Worm (Caenorhabditis elegans) whole organism, L3 larva: Measurements from ENCODE around the gene M7.8.

Source experiments
- R02D3.7 ChIP-seq: fragments of 150-350 bp; optimal IDR thresholded peaks from 2 replicates; lab custom pipeline; 2014; ENCODE audit warnings: missing biosample characterization, missing genetic modification characterization
- ZK546.5 ChIP-seq: sonication (generic microtip); optimal IDR thresholded peaks from 2 replicates; lab custom pipeline; 2017; ENCODE audit warnings: missing biosample characterization, missing genetic modification characterization
- aly-2 ChIP-seq: fragments of 150-350 bp; optimal IDR thresholded peaks from 2 replicates; lab custom pipeline; 2014; ENCODE audit warnings: missing biosample characterization, missing genetic modification characterization
- ama-1 ChIP-seq: fragments of 150-350 bp; optimal IDR thresholded peaks from 2 replicates; lab custom pipeline; 2018
- ceh-16 ChIP-seq: sonication (generic microtip); optimal IDR thresholded peaks from 2 replicates; lab custom pipeline; 2017; ENCODE audit warnings: missing biosample characterization, missing genetic modification characterization
- ceh-28 ChIP-seq: fragments of 150-350 bp; optimal IDR thresholded peaks from 2 replicates; lab custom pipeline; 2014; ENCODE audit warnings: missing biosample characterization, missing genetic modification reagents, missing genetic modification characterization
- ceh-82 ChIP-seq: fragments of 150-350 bp; optimal IDR thresholded peaks from 2 replicates; lab custom pipeline; 2014; ENCODE audit warnings: missing biosample characterization, missing genetic modification characterization
- ceh-9 ChIP-seq: sonication (generic microtip); optimal IDR thresholded peaks from 2 replicates; lab custom pipeline; 2018; ENCODE audit warnings: missing biosample characterization, missing genetic modification characterization
- daf-12 ChIP-seq: fragments of 150-350 bp; optimal IDR thresholded peaks from 2 replicates; lab custom pipeline; 2014; ENCODE audit warnings: missing biosample characterization, missing genetic modification reagents, missing genetic modification characterization
- egl-27 ChIP-seq: sonication (generic microtip); optimal IDR thresholded peaks from 4 replicates; lab custom pipeline; 2017; ENCODE audit warnings: missing biosample characterization, missing genetic modification reagents, missing genetic modification characterization
- egl-5 ChIP-seq: fragments of 150-350 bp; optimal IDR thresholded peaks from 2 replicates; lab custom pipeline; 2017; ENCODE audit warnings: missing biosample characterization, missing genetic modification reagents, missing genetic modification characterization, inconsistent platforms
- elt-1 ChIP-seq: fragments of 150-350 bp; optimal IDR thresholded peaks from 2 replicates; lab custom pipeline; 2014; ENCODE audit warnings: missing biosample characterization, missing genetic modification characterization
- elt-2 ChIP-seq: sonication (generic microtip); optimal IDR thresholded peaks from 2 replicates; lab custom pipeline; 2016; ENCODE audit warnings: missing genetic modification reagents, mild to moderate bottlenecking, missing genetic modification characterization, missing compliant biosample characterization
- elt-3 ChIP-seq, 3 experiments: fragments of 150-350 bp in 1 of 3; sonication (generic microtip) in 2 of 3; optimal IDR thresholded peaks; 2 replicates in 2 of 3; 4 replicates in 1 of 3; lab custom pipeline; 2014 to 2017; ENCODE audit warnings: missing biosample characterization in 3 of 3, missing genetic modification characterization in 3 of 3
- eor-1 ChIP-seq, 2 experiments: fragments of 150-350 bp; optimal IDR thresholded peaks; 2 replicates each; lab custom pipeline; 2014 to 2018; ENCODE audit warnings: missing biosample characterization in 2 of 2, missing genetic modification characterization in 2 of 2
- fkh-10 ChIP-seq: sonication (generic microtip); optimal IDR thresholded peaks from 2 replicates; lab custom pipeline; 2017; ENCODE audit warnings: missing biosample characterization, missing genetic modification reagents, missing genetic modification characterization
- fkh-2 ChIP-seq: fragments of 150-350 bp; optimal IDR thresholded peaks from 2 replicates; lab custom pipeline; 2014; ENCODE audit warnings: missing biosample characterization, missing genetic modification reagents, missing genetic modification characterization
- fos-1 ChIP-seq: fragments of 150-350 bp; optimal IDR thresholded peaks from 2 replicates; lab custom pipeline; 2014; ENCODE audit warnings: missing biosample characterization, missing genetic modification characterization
- hmg-11 ChIP-seq: sonication (generic microtip); optimal IDR thresholded peaks from 2 replicates; lab custom pipeline; 2016; ENCODE audit warnings: missing genetic modification characterization, missing compliant biosample characterization
- jun-1 ChIP-seq: fragments of 150-350 bp; optimal IDR thresholded peaks from 2 replicates; lab custom pipeline; 2014; ENCODE audit warnings: missing biosample characterization, missing genetic modification reagents, missing genetic modification characterization
- lin-15B ChIP-seq: fragments of 150-350 bp; optimal IDR thresholded peaks from 2 replicates; lab custom pipeline; 2014; ENCODE audit warnings: missing biosample characterization, missing genetic modification characterization
- lin-39 ChIP-seq: fragments of 150-350 bp; optimal IDR thresholded peaks from 2 replicates; lab custom pipeline; 2018; ENCODE audit warnings: missing biosample characterization, missing genetic modification reagents, missing genetic modification characterization
- lsy-12 ChIP-seq: sonication (generic microtip); optimal IDR thresholded peaks from 2 replicates; lab custom pipeline; 2016; ENCODE audit warnings: mild to moderate bottlenecking, missing genetic modification characterization, missing compliant biosample characterization
- mdl-1 ChIP-seq: fragments of 150-350 bp; optimal IDR thresholded peaks from 2 replicates; lab custom pipeline; 2014; ENCODE audit warnings: missing biosample characterization, missing genetic modification characterization
- mml-1 ChIP-seq: fragments of 150-350 bp; sonication (generic microtip); optimal IDR thresholded peaks from 3 replicates; lab custom pipeline; 2014; ENCODE audit warnings: missing biosample characterization, missing genetic modification characterization
- nfya-1 ChIP-seq: sonication (generic microtip); optimal IDR thresholded peaks from 2 replicates; lab custom pipeline; 2017; ENCODE audit warnings: missing genetic modification characterization, mild to moderate bottlenecking, missing compliant biosample characterization, antibody characterized with exemption, moderate library complexity; ENCODE audit not compliant: insufficient read depth
- nhr-11 ChIP-seq: fragments of 150-350 bp; optimal IDR thresholded peaks from 2 replicates; lab custom pipeline; 2014; ENCODE audit warnings: missing biosample characterization, missing genetic modification characterization
- nhr-12 ChIP-seq: fragments of 150-350 bp; optimal IDR thresholded peaks from 2 replicates; lab custom pipeline; 2014; ENCODE audit warnings: missing biosample characterization, missing genetic modification characterization
- nhr-23 ChIP-seq: fragments of 150-350 bp; optimal IDR thresholded peaks from 2 replicates; lab custom pipeline; 2014; ENCODE audit warnings: missing biosample characterization, missing genetic modification reagents, missing genetic modification characterization
- nhr-237 ChIP-seq: fragments of 150-350 bp; optimal IDR thresholded peaks from 2 replicates; lab custom pipeline; 2014; ENCODE audit warnings: missing biosample characterization, missing genetic modification characterization
- nhr-25 ChIP-seq: sonication (generic microtip); optimal IDR thresholded peaks from 2 replicates; lab custom pipeline; 2017; ENCODE audit warnings: missing biosample characterization, missing genetic modification characterization
- nhr-28 ChIP-seq: fragments of 150-350 bp; optimal IDR thresholded peaks from 2 replicates; lab custom pipeline; 2014; ENCODE audit warnings: missing biosample characterization, missing genetic modification characterization
- nhr-43 ChIP-seq: sonication (generic microtip); optimal IDR thresholded peaks from 2 replicates; lab custom pipeline; 2016; ENCODE audit warnings: mild to moderate bottlenecking, missing genetic modification characterization, missing compliant biosample characterization; ENCODE audit not compliant: poor library complexity, severe bottlenecking
- nhr-67 ChIP-seq: fragments of 150-350 bp; optimal IDR thresholded peaks from 2 replicates; lab custom pipeline; 2014; ENCODE audit warnings: missing biosample characterization, missing genetic modification characterization
- nhr-76 ChIP-seq: fragments of 150-350 bp; sonication (generic microtip); optimal IDR thresholded peaks from 5 replicates; lab custom pipeline; 2014; ENCODE audit warnings: missing biosample characterization, missing genetic modification characterization
- nhr-77 ChIP-seq: fragments of 150-350 bp; optimal IDR thresholded peaks from 2 replicates; lab custom pipeline; 2014; ENCODE audit warnings: missing biosample characterization, missing genetic modification characterization
- pha-4 ChIP-seq: fragments of 150-350 bp; optimal IDR thresholded peaks from 2 replicates; lab custom pipeline; 2014; ENCODE audit warnings: missing biosample characterization, missing genetic modification reagents, missing genetic modification characterization
- pqm-1 ChIP-seq: fragments of 150-350 bp; optimal IDR thresholded peaks from 2 replicates; lab custom pipeline; 2017; ENCODE audit warnings: missing biosample characterization, missing genetic modification characterization, inconsistent platforms
- sea-2 ChIP-seq: fragments of 150-350 bp; sonication (generic microtip); optimal IDR thresholded peaks from 4 replicates; lab custom pipeline; 2014; ENCODE audit warnings: missing biosample characterization, missing genetic modification reagents, missing genetic modification characterization
- skn-1 ChIP-seq: fragments of 150-350 bp; optimal IDR thresholded peaks from 2 replicates; lab custom pipeline; 2014; ENCODE audit warnings: missing biosample characterization, missing genetic modification characterization
- snpc-4 ChIP-seq: fragments of 150-350 bp; optimal IDR thresholded peaks from 2 replicates; lab custom pipeline; 2014; ENCODE audit warnings: missing biosample characterization, missing genetic modification characterization
- tbx-2 ChIP-seq: sonication (generic microtip); optimal IDR thresholded peaks from 2 replicates; lab custom pipeline; 2016; ENCODE audit warnings: mild to moderate bottlenecking, missing genetic modification characterization, missing compliant biosample characterization
- unc-39 ChIP-seq: sonication (generic microtip); optimal IDR thresholded peaks from 4 replicates; lab custom pipeline; 2017; ENCODE audit warnings: missing biosample characterization, missing genetic modification characterization
- unc-62 ChIP-seq: fragments of 150-350 bp; sonication (generic microtip); optimal IDR thresholded peaks from 4 replicates; lab custom pipeline; 2014; ENCODE audit warnings: missing biosample characterization, missing genetic modification reagents, missing genetic modification characterization
- zag-1 ChIP-seq: fragments of 150-350 bp; optimal IDR thresholded peaks from 2 replicates; lab custom pipeline; 2014; ENCODE audit warnings: missing biosample characterization, missing genetic modification characterization
- ztf-11 ChIP-seq: fragments of 150-350 bp; optimal IDR thresholded peaks from 2 replicates; lab custom pipeline; 2014; ENCODE audit warnings: missing biosample characterization, missing genetic modification characterization
- ztf-4 ChIP-seq: fragments of 150-350 bp; optimal IDR thresholded peaks from 2 replicates; lab custom pipeline; 2014; ENCODE audit warnings: missing biosample characterization, missing genetic modification characterization

Gene M7.8

DNA sequence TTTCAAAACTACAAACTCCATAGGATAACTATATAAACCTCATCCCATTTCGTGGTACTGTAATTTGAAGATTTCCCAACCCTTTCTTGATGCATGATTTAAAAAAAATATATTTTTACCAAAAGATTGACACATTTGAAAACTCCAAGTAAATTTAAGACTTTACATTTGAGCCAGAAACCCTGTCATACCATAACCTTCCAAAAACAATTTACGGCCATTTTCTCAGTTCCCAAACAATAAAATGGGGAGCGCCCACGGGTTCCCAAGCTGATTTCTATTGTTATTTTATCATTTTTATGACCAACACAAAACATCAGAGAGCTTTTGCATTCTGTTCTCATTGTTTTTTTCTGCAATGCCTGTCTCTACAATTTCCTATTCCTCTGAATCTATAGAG lies 17.8 kb upstream of the M7.8 start, which contains the start of gene clc-9:
Gene clc-9 (plus strand): TSS at position 301 of the 400 bp plus-strand sequence.
- TF ChIP-seq nhr-43 (no peak), nhr-25 (no peak), ztf-4 (no peak), mdl-1 (tag; lab: Kevin White, UChicago) (no peak), tbx-2 (tag; lab: Kevin White, UChicago) (no peak), ceh-82 (tag; lab: Kevin White, UChicago) (no peak), nhr-11 (tag; lab: Kevin White, UChicago) (no peak), snpc-4 (no peak)

DNA sequence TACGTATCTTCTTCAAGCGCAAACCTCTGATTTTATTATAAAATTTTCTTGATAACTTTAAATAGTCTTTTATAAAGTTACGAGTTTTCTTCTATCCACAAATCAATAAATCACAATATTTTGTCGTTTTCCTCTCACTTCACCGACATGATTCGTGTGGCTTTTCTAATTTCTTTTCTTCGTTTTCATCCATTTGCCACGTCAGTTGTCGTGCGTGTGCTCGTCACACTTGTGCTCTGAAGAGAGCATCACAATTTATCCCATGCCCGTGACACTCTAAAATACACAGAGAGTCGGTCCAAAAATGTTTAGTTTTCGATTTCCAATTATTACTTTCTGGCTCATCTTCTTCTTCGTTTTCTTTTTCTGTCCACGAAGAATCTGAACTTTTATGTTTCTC lies 17.0 kb upstream of the M7.8 start:
- TF ChIP-seq egl-5 (tag; lab: Kevin White, UChicago), result peak; percentile 3
- TF ChIP-seq ceh-28 (tag; lab: Kevin White, UChicago), result no peak
- TF ChIP-seq nfya-1 (tag; lab: Kevin White, UChicago), result peak; percentile 24

DNA sequence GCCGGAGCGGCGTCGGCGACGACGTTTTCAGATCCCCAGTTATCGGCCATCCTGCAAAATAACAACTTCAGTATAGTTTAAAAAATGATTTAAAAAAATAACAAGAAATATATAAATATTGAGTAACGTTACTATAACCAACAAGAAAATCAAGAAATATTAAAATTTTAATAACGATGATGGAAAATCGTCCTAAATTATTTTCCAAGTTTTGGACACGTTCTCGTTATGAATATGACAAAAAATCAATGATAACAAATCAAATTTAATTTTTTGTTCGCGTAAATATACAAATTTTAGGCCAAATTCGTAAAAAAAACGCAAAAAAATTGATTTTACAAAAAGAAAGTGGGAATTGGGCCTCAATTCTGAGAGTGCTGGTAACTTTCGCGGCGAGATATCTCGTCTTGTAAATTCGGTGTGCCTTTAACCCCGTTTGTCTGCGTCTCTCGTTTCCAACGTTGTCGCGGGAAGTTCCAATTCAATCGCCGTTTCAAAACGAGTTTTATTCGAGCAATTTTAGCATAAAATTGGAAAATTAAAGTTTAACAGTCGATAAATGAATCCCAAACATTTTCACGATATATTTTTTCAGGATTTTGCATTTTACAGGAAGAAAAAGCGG lies 16.2 kb upstream of the M7.8 start, which contains the start of gene rps-5:
Gene rps-5 (minus strand): TSS at position 51 of the 625 bp plus-strand sequence.
- TF ChIP-seq nhr-28 (tag; lab: Kevin White, UChicago), result no peak
- TF ChIP-seq unc-39 (tag; lab: Kevin White, UChicago), result no peak
- TF ChIP-seq ceh-28 (tag; lab: Kevin White, UChicago), result peak; percentile 23
- TF ChIP-seq daf-12 (tag; lab: Kevin White, UChicago), result no peak
- TF ChIP-seq ztf-4, result no peak
- peak; percentile 23 for TF ChIP-seq pqm-1 (tag; lab: Kevin White, UChicago)
- TF ChIP-seq ztf-11 (tag; lab: Kevin White, UChicago), result no peak
- no peak for TF ChIP-seq aly-2
- TF ChIP-seq nhr-25, result peak; percentile 39
- no peak for TF ChIP-seq unc-62 (GFP tag; lab: Kevin White, UChicago)
- TF ChIP-seq ama-1, result no peak
- TF ChIP-seq elt-2 (tag; lab: Kevin White, UChicago), result peak; percentile 27
- TF ChIP-seq skn-1 (tag; lab: Kevin White, UChicago), result peak; percentile 8
- TF ChIP-seq nhr-67 (tag; lab: Kevin White, UChicago), result no peak
- peak; percentile 91 for TF ChIP-seq nfya-1 (tag; lab: Kevin White, UChicago)
- TF ChIP-seq ceh-82 (tag; lab: Kevin White, UChicago), result no peak
- no peak for TF ChIP-seq nhr-237
- TF ChIP-seq elt-1, result no peak
- peak; percentile 80 for TF ChIP-seq hmg-11 (tag; lab: Kevin White, UChicago)
- no peak for TF ChIP-seq ZK546.5 (tag; lab: Kevin White, UChicago)
- TF ChIP-seq tbx-2 (tag; lab: Kevin White, UChicago), result no peak
- no peak for TF ChIP-seq egl-5 (tag; lab: Kevin White, UChicago)
- no peak for TF ChIP-seq fkh-10 (GFP tag; lab: Kevin White, UChicago)
- peak; percentile 40 for TF ChIP-seq lin-39 (tag; lab: Kevin White, UChicago)
- TF ChIP-seq nhr-23 (tag; lab: Kevin White, UChicago), result peak; percentile 78
- no peak for TF ChIP-seq sea-2 (GFP tag; lab: Kevin White, UChicago)
- TF ChIP-seq ceh-9 (tag; lab: Kevin White, UChicago), result no peak
- no peak for TF ChIP-seq lsy-12 (tag; lab: Kevin White, UChicago)
- no peak for TF ChIP-seq ceh-16
- TF ChIP-seq snpc-4, result peak; percentile 16
- no peak for TF ChIP-seq mml-1
- TF ChIP-seq jun-1 (tag; lab: Kevin White, UChicago), result no peak
- no peak for TF ChIP-seq fos-1 (tag; lab: Kevin White, UChicago)
- no peak for TF ChIP-seq mdl-1 (tag; lab: Kevin White, UChicago)
- no peak for TF ChIP-seq nhr-76 (tag; lab: Kevin White, UChicago)
- TF ChIP-seq nhr-43, result no peak
- TF ChIP-seq eor-1 (tag; optimal IDR thresholded peaks at IDR 0.05; lab: Kevin White, UChicago), result no peak
- TF ChIP-seq nhr-12 (tag; lab: Kevin White, UChicago), result no peak
- TF ChIP-seq R02D3.7 (tag; lab: Kevin White, UChicago), result peak; percentile 23
- TF ChIP-seq nhr-11 (tag; lab: Kevin White, UChicago), result no peak
- no peak for TF ChIP-seq egl-27 (tag; lab: Kevin White, UChicago)
- no peak for TF ChIP-seq elt-3 (tag; optimal IDR thresholded peaks at IDR 0.05; lab: Kevin White, UChicago)
- peak; percentile 67 for TF ChIP-seq lin-15B (tag; lab: Kevin White, UChicago)
- peak; percentile 60 for TF ChIP-seq pha-4
- no peak for TF ChIP-seq fkh-2 (tag; lab: Kevin White, UChicago)
- no peak for TF ChIP-seq nhr-77 (tag; lab: Kevin White, UChicago)
- TF ChIP-seq zag-1 (tag; lab: Kevin White, UChicago), result no peak
